Worm (Caenorhabditis elegans): ENCODE data around the gene enu-3.2.
"Not testable (repeated sequence)": the region's sequence is repeated elsewhere in the genome, so short reads cannot be mapped to it uniquely, and the experiment has no call there.

The enu-3.2 gene

DNA sequence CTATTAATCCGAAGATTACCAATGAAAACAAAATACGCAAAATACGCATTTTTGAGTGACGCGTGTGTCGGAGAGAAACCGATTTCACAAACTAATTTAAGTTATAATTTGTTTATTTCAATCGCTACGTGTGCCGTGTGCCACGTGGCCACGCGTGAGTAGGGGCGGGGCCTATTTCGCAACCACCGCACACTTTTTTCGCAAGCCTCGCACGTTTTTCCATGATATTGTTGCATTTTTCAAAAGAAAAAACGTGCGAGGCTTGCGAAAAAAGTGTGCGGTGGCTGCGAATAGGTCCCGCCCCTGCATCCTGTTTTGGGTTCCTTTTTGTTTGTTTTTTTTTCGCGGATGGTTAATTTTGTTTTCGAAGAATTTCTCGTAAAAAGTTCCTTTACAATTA lies at the start of gene enu-3.2:
Gene enu-3.2, minus strand, starts transcription at position 105 of the 400 bp plus-strand sequence.
- TF ChIP-seq unc-39 (tag; optimal IDR thresholded peaks at IDR 0.05); mls-2 (tag; optimal IDR thresholded peaks at IDR 0.05); ceh-83 (GFP tag; optimal IDR thresholded peaks at IDR 0.05): not testable (repeated sequence)

DNA sequence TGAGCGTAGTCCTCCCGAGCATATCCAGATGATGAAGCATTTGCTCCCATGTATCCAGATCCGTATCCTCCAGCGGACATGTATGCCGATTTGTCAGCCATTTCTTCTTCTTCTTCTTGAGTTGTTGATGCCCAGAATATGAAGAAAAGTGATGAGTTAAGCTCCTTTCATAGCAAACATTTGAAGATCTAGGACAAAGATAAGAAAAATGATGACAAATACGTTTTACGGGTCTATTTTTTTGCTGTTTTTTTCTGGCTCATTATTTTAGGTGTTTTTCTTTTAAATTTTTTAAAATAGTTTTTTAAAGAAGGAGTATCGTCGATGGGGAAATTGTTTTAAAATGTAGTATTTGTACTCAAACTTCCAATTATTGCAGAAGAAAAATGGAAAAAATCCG lies 45.2 kb upstream of the enu-3.2 start, which contains the start of gene nspd-9:
Gene nspd-9, minus strand, starts transcription at position 101 of the 400 bp plus-strand sequence.
- TF ChIP-seq sptf-1 (tag; optimal IDR thresholded peaks at IDR 0.05) (no peak), M03D4.4 (tag; optimal IDR thresholded peaks at IDR 0.05) (no peak), ces-1 (GFP tag; optimal IDR thresholded peaks at IDR 0.05) (no peak), sem-2 (GFP tag; optimal IDR thresholded peaks at IDR 0.05) (no peak), lin-32 (GFP tag; optimal IDR thresholded peaks at IDR 0.05) (no peak), mls-2 (tag; optimal IDR thresholded peaks at IDR 0.05) (no peak), mep-1 (tag; optimal IDR thresholded peaks at IDR 0.05) (no peak), nhr-237 (tag; optimal IDR thresholded peaks at IDR 0.05) (no peak), ceh-39 (tag; optimal IDR thresholded peaks at IDR 0.05) (no peak), ham-2 (GFP tag; optimal IDR thresholded peaks at IDR 0.05) (no peak), ceh-83 (GFP tag; optimal IDR thresholded peaks at IDR 0.05) (no peak), nhr-28 (tag; optimal IDR thresholded peaks at IDR 0.05) (no peak), nhr-12 (tag; optimal IDR thresholded peaks at IDR 0.05) (no peak)

DNA sequence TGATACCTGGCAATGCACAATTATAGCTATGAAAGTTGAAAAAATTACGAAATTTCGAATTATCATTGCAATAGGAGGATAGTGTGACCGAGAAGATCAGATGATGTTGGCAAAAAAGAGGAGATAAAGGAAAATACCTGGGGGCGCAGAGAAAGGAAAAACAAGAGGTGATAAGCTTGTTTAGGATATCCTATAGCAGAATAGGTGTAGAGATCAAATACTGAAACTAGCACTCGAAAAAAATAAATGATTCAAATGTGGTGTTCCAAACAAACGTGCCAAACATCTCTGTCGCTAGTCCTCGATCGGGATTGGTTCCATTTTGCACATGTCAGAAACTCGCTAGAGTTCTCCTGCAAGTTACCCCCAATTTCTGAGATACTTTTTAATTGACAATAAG lies 44.4 kb upstream of the enu-3.2 start, which contains the start of gene F26A1.9:
Gene F26A1.9, minus strand, starts transcription at position 101 of the 400 bp plus-strand sequence.
- no peak for TF ChIP-seq snpc-4 (tag; optimal IDR thresholded peaks at IDR 0.05)
- no peak for TF ChIP-seq elt-1 (tag; optimal IDR thresholded peaks at IDR 0.05; ENCODE audit: borderline replicate concordance, insufficient read depth)
- no peak for TF ChIP-seq nhr-237 (tag; optimal IDR thresholded peaks at IDR 0.05)
- no peak for TF ChIP-seq unc-62 (GFP tag; optimal IDR thresholded peaks at IDR 0.05)
- no peak for TF ChIP-seq bed-3 (GFP tag; optimal IDR thresholded peaks at IDR 0.05)
- TF ChIP-seq sem-2 (GFP tag; optimal IDR thresholded peaks at IDR 0.05) = no peak
- TF ChIP-seq ces-1 (GFP tag; optimal IDR thresholded peaks at IDR 0.05) = no peak
- TF ChIP-seq M03D4.4 (tag; optimal IDR thresholded peaks at IDR 0.05) = no peak
- TF ChIP-seq ceh-39 (tag; optimal IDR thresholded peaks at IDR 0.05) = no peak
- TF ChIP-seq cnd-1 (tag; optimal IDR thresholded peaks at IDR 0.05) = no peak
- no peak for TF ChIP-seq sptf-1 (tag; optimal IDR thresholded peaks at IDR 0.05)
- no peak for TF ChIP-seq hlh-1 (tag; optimal IDR thresholded peaks at IDR 0.05)
- TF ChIP-seq elt-3 (tag; optimal IDR thresholded peaks at IDR 0.05) = no peak
- TF ChIP-seq lsy-2 (tag; optimal IDR thresholded peaks at IDR 0.05) = no peak
- TF ChIP-seq tbx-8 (GFP tag; optimal IDR thresholded peaks at IDR 0.05) = no peak
- no peak for TF ChIP-seq ham-2 (GFP tag; optimal IDR thresholded peaks at IDR 0.05)
- no peak for TF ChIP-seq drap-1 (GFP tag; optimal IDR thresholded peaks at IDR 0.05)

DNA sequence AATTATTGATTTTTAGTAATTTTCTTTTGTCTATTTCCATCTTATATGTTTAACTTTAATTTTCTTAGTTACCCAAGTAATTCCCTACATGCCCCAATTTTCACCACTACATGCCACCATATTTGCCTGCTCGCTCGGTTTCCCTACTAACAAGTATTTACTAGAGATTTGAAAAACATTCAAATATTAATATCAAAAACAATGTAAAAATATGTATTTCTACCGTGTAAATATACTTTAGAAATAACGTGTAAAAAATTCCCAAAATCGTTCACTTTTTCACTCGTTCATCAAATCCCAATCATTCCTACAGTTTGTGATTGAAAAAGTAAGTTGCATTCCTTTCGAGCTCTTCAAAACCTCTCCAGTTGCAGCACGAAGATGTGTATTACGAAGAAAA lies 41.6 kb upstream of the enu-3.2 start, which contains the start of gene F26A1.3:
Gene F26A1.3, plus strand, starts transcription at position 301 of the 400 bp plus-strand sequence.
- TF ChIP-seq blmp-1 (tag; optimal IDR thresholded peaks at IDR 0.05) = no peak
- TF ChIP-seq mls-2 (tag; optimal IDR thresholded peaks at IDR 0.05) = no peak
- TF ChIP-seq nhr-237 (tag; optimal IDR thresholded peaks at IDR 0.05) = no peak
- no peak for TF ChIP-seq nhr-12 (tag; optimal IDR thresholded peaks at IDR 0.05)
- TF ChIP-seq sptf-1 (tag; optimal IDR thresholded peaks at IDR 0.05) = no peak
- no peak for TF ChIP-seq lin-13 (tag; optimal IDR thresholded peaks at IDR 0.05)
- no peak for TF ChIP-seq ztf-11 (tag; optimal IDR thresholded peaks at IDR 0.05)
- no peak for TF ChIP-seq lsy-2 (tag; optimal IDR thresholded peaks at IDR 0.05)
- TF ChIP-seq elt-3 (tag; optimal IDR thresholded peaks at IDR 0.05) = no peak
- TF ChIP-seq M03D4.4 (tag; optimal IDR thresholded peaks at IDR 0.05) = no peak
- TF ChIP-seq mep-1 (tag; optimal IDR thresholded peaks at IDR 0.05) = no peak

DNA sequence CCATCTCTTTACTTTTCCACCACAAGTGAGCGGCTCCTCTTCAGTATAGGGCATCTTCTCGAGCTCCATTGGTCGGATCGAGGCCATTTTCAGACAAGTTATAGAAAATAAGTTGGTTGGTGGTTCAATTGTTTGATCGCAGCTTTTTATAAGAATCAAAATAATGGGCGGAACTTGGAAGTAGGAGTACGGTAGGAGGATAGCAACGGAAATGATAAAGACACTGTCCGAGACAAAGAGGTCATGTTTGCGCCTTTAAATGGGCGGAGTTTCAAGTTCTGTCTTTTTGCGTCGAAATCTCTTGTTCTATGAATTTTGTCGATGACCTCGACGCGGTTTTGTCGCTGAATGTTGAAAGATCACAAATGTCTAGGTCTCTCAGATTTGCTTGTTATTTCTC lies 37.1 kb upstream of the enu-3.2 start, which contains the start of gene F26A1.8:
Gene F26A1.8, minus strand, starts transcription at position 101 of the 400 bp plus-strand sequence.
- TF ChIP-seq sem-2 (GFP tag; optimal IDR thresholded peaks at IDR 0.05) = no peak
- TF ChIP-seq ceh-83 (GFP tag; optimal IDR thresholded peaks at IDR 0.05) = no peak
- no peak for TF ChIP-seq cnd-1 (tag; optimal IDR thresholded peaks at IDR 0.05)
- no peak for TF ChIP-seq ham-2 (GFP tag; optimal IDR thresholded peaks at IDR 0.05)
- no peak for TF ChIP-seq lin-32 (GFP tag; optimal IDR thresholded peaks at IDR 0.05)
- no peak for TF ChIP-seq ceh-43 (GFP tag; optimal IDR thresholded peaks at IDR 0.05)
- TF ChIP-seq unc-120 (tag; optimal IDR thresholded peaks at IDR 0.05; ENCODE audit: poor library complexity, severe bottlenecking) = no peak
- TF ChIP-seq nhr-12 (tag; optimal IDR thresholded peaks at IDR 0.05) = no peak
- TF ChIP-seq pha-4 (tag; optimal IDR thresholded peaks at IDR 0.05) = no peak
- TF ChIP-seq tbx-8 (GFP tag; optimal IDR thresholded peaks at IDR 0.05) = no peak
- TF ChIP-seq ces-1 (GFP tag; optimal IDR thresholded peaks at IDR 0.05) = no peak
- no peak for TF ChIP-seq mls-2 (tag; optimal IDR thresholded peaks at IDR 0.05)
- no peak for TF ChIP-seq lsy-2 (tag; optimal IDR thresholded peaks at IDR 0.05)
- TF ChIP-seq nhr-28 (tag; optimal IDR thresholded peaks at IDR 0.05) = no peak

Data from whole organism, mixed stage, embryonic.